Fruit fly (Drosophila melanogaster) whole organism, embryonic: Measurements from ENCODE around the gene CG5835.

Experiments
- Ada2b ChIP-seq: fragments of 200-800 bp; sonication (Bioruptor generic); IDR thresholded peaks from 2 replicates; pipeline ENCODE4 v1.3.6; 2022; ENCODE audit warnings: missing biosample characterization, missing genetic modification characterization
- Atf3 ChIP-seq: fragments of 200-800 bp; sonication (Bioruptor generic); optimal IDR thresholded peaks from 3 replicates; lab custom pipeline; 2016; ENCODE audit warnings: missing biosample characterization, missing genetic modification characterization
- B-H1 ChIP-seq: fragments of 200-800 bp; sonication (Bioruptor generic); IDR thresholded peaks from 3 replicates; pipeline ENCODE4 v1.3.6; 2022; ENCODE audit warnings: missing biosample characterization, missing genetic modification characterization
- CG1024 ChIP-seq: fragments of 200-800 bp; sonication (Bioruptor generic); IDR thresholded peaks from 2 replicates; pipeline ENCODE4 v1.3.6; 2022; ENCODE audit warnings: missing biosample characterization, missing genetic modification characterization
- CG10267 ChIP-seq: fragments of 200-800 bp; sonication (Bioruptor generic); optimal IDR thresholded peaks from 2 replicates; lab custom pipeline; 2018; ENCODE audit warnings: missing biosample characterization, mild to moderate bottlenecking, missing genetic modification characterization, moderate library complexity
- CG12104 ChIP-seq: fragments of 200-800 bp; sonication (Bioruptor generic); optimal IDR thresholded peaks from 3 replicates; lab custom pipeline; 2016; ENCODE audit warnings: missing biosample characterization, missing genetic modification characterization
- CG13123 ChIP-seq: fragments of 200-800 bp; sonication (Bioruptor generic); optimal IDR thresholded peaks from 2 replicates; lab custom pipeline; 2016; ENCODE audit warnings: missing biosample characterization, missing genetic modification characterization
- CG14014 ChIP-seq: fragments of 200-800 bp; sonication (Bioruptor generic); IDR thresholded peaks from 2 replicates; pipeline ENCODE4 v1.3.6; 2022; ENCODE audit warnings: missing biosample characterization, missing genetic modification characterization
- CG14710 ChIP-seq: fragments of 200-800 bp; sonication (Bioruptor generic); optimal IDR thresholded peaks from 3 replicates; lab custom pipeline; 2019; ENCODE audit warnings: missing biosample characterization, mild to moderate bottlenecking, missing genetic modification characterization, moderate library complexity
- CG15479 ChIP-seq: fragments of 200-800 bp; sonication (Bioruptor generic); optimal IDR thresholded peaks from 3 replicates; lab custom pipeline; 2019; ENCODE audit warnings: missing biosample characterization, mild to moderate bottlenecking, missing genetic modification characterization, moderate library complexity
- CG15514 ChIP-seq: fragments of 200-800 bp; sonication (Bioruptor generic); optimal IDR thresholded peaks from 3 replicates; lab custom pipeline; 2017; ENCODE audit warnings: missing biosample characterization, missing genetic modification characterization, mild to moderate bottlenecking, moderate library complexity, missing genetic modification reagents
- CG1602 ChIP-seq: fragments of 200-800 bp; sonication (Bioruptor generic); optimal IDR thresholded peaks from 3 replicates; lab custom pipeline; 2016; ENCODE audit warnings: missing biosample characterization, missing genetic modification characterization
- CG1647 ChIP-seq: fragments of 200-800 bp; sonication (Bioruptor generic); optimal IDR thresholded peaks from 3 replicates; lab custom pipeline; 2016; ENCODE audit warnings: missing biosample characterization, missing genetic modification characterization
- CG16863 ChIP-seq: fragments of 200-800 bp; sonication (Bioruptor generic); optimal IDR thresholded peaks from 3 replicates; lab custom pipeline; 2016; ENCODE audit warnings: missing biosample characterization, missing genetic modification characterization
- CG2116 ChIP-seq: fragments of 200-800 bp; sonication (Bioruptor generic); optimal IDR thresholded peaks from 3 replicates; lab custom pipeline; 2018; ENCODE audit warnings: missing biosample characterization, mild to moderate bottlenecking, missing genetic modification characterization
- CG2199 ChIP-seq: fragments of 200-800 bp; sonication (Bioruptor generic); IDR thresholded peaks from 3 replicates; pipeline ENCODE4 v1.3.6; 2022; ENCODE audit warnings: missing biosample characterization, missing genetic modification characterization
- CG2678 ChIP-seq: fragments of 200-800 bp; sonication (Bioruptor generic); optimal IDR thresholded peaks from 3 replicates; lab custom pipeline; 2019; ENCODE audit warnings: missing biosample characterization, mild to moderate bottlenecking, missing genetic modification characterization, moderate library complexity
- CG30431 ChIP-seq: fragments of 200-800 bp; sonication (Bioruptor generic); optimal IDR thresholded peaks from 2 replicates; lab custom pipeline; 2017; ENCODE audit warnings: missing biosample characterization, missing genetic modification characterization
- CG32772 ChIP-seq: fragments of 200-800 bp; sonication (Bioruptor generic); IDR thresholded peaks from 2 replicates; pipeline ENCODE4 v1.3.6; 2022; ENCODE audit warnings: missing biosample characterization, missing genetic modification characterization
- CG4360 ChIP-seq: fragments of 200-800 bp; sonication (Bioruptor generic); IDR thresholded peaks from 2 replicates; pipeline ENCODE4 v1.3.6; 2022; ENCODE audit warnings: missing biosample characterization, missing genetic modification characterization
- CG4730 ChIP-seq: fragments of 200-800 bp; sonication (Bioruptor generic); IDR thresholded peaks from 2 replicates; pipeline ENCODE4 v1.3.6; 2022; ENCODE audit warnings: missing biosample characterization, missing genetic modification characterization
- CG5245 ChIP-seq: fragments of 200-800 bp; sonication (Bioruptor generic); optimal IDR thresholded peaks from 3 replicates; lab custom pipeline; 2016; ENCODE audit warnings: missing biosample characterization, missing genetic modification characterization
- CG7839 ChIP-seq: fragments of 200-800 bp; sonication (Bioruptor generic); optimal IDR thresholded peaks from 3 replicates; lab custom pipeline; 2018; ENCODE audit warnings: missing biosample characterization, mild to moderate bottlenecking, missing genetic modification characterization, moderate library complexity
- CG7987 ChIP-seq: fragments of 200-800 bp; sonication (Bioruptor generic); optimal IDR thresholded peaks from 2 replicates; lab custom pipeline; 2018; ENCODE audit warnings: missing biosample characterization, mild to moderate bottlenecking, missing genetic modification characterization, moderate library complexity
- CG8478 ChIP-seq: fragments of >200 bp; optimal IDR thresholded peaks from 2 replicates; lab custom pipeline; 2018
- CG9215 ChIP-seq: fragments of 200-800 bp; sonication (Bioruptor generic); IDR thresholded peaks from 2 replicates; pipeline ENCODE4 v1.3.6; 2022; ENCODE audit warnings: missing biosample characterization, missing genetic modification characterization
- CG9727 ChIP-seq: fragments of 200-800 bp; sonication (Bioruptor generic); optimal IDR thresholded peaks from 3 replicates; lab custom pipeline; 2017; ENCODE audit warnings: missing biosample characterization, mild to moderate bottlenecking, missing genetic modification characterization
- Dfd ChIP-seq, 2 experiments: fragments of >200 bp; optimal IDR thresholded peaks; 2 replicates each; lab custom pipeline; 2017; ENCODE audit warnings: missing biosample characterization in 2 of 2, missing genetic modification characterization in 2 of 2
- HmgD ChIP-seq: fragments of 200-800 bp; sonication (Bioruptor generic); optimal IDR thresholded peaks from 3 replicates; lab custom pipeline; 2016; ENCODE audit warnings: missing biosample characterization, missing genetic modification characterization
- Jarid2 ChIP-seq: fragments of 200-800 bp; sonication (Bioruptor generic); optimal IDR thresholded peaks from 3 replicates; lab custom pipeline; 2017; ENCODE audit warnings: mild to moderate bottlenecking, missing biosample characterization, missing genetic modification reagents, missing genetic modification characterization
- Lhr ChIP-seq: fragments of 200-800 bp; sonication (Bioruptor generic); optimal IDR thresholded peaks from 3 replicates; lab custom pipeline; 2017; ENCODE audit warnings: mild to moderate bottlenecking, missing biosample characterization, missing genetic modification reagents, missing genetic modification characterization
- Lim3 ChIP-seq: fragments of 200-800 bp; sonication (Bioruptor generic); IDR thresholded peaks from 2 replicates; pipeline ENCODE4 v1.3.6; 2022; ENCODE audit warnings: missing biosample characterization, missing genetic modification characterization
- Max ChIP-seq: fragments of 200-800 bp; sonication (Bioruptor generic); optimal IDR thresholded peaks from 2 replicates; lab custom pipeline; 2016; ENCODE audit warnings: missing biosample characterization, mild to moderate bottlenecking, missing genetic modification characterization
- Opbp ChIP-seq: fragments of 200-800 bp; sonication (Bioruptor generic); IDR thresholded peaks from 3 replicates; pipeline ENCODE4 v1.3.6; 2022; ENCODE audit warnings: missing biosample characterization, missing genetic modification characterization; ENCODE audit not compliant: partially characterized antibody
- Side ChIP-seq: fragments of 200-800 bp; sonication (Bioruptor generic); optimal IDR thresholded peaks from 2 replicates; lab custom pipeline; 2016; ENCODE audit warnings: missing biosample characterization, missing genetic modification characterization
- bcd ChIP-seq: fragments of 200-800 bp; sonication (Bioruptor generic); optimal IDR thresholded peaks from 2 replicates; lab custom pipeline; 2017; ENCODE audit warnings: missing biosample characterization, mild to moderate bottlenecking, missing genetic modification characterization
- cad ChIP-seq: fragments of >200 bp; optimal IDR thresholded peaks from 2 replicates; lab custom pipeline; 2017; ENCODE audit warnings: missing biosample characterization, missing genetic modification characterization
- chn ChIP-seq: fragments of 200-800 bp; sonication (Bioruptor generic); optimal IDR thresholded peaks from 2 replicates; lab custom pipeline; 2016; ENCODE audit warnings: missing biosample characterization, missing genetic modification characterization
- dimm ChIP-seq: fragments of 200-800 bp; sonication (Bioruptor generic); IDR thresholded peaks from 2 replicates; pipeline ENCODE4 v1.3.6; 2022; ENCODE audit warnings: missing biosample characterization, missing genetic modification characterization
- dysf ChIP-seq: fragments of 200-800 bp; sonication (Bioruptor generic); IDR thresholded peaks from 3 replicates; pipeline ENCODE4 v1.3.6; 2022; ENCODE audit warnings: missing biosample characterization, missing genetic modification characterization
- gfzf ChIP-seq: fragments of 200-800 bp; sonication (Bioruptor generic); optimal IDR thresholded peaks from 2 replicates; lab custom pipeline; 2016; ENCODE audit warnings: missing biosample characterization, mild to moderate bottlenecking, missing genetic modification characterization, moderate library complexity
- hkb ChIP-seq, 2 experiments: fragments of 200-800 bp in 1 of 2; fragments of >200 bp in 1 of 2; sonication (Bioruptor generic) in 1 of 2; IDR thresholded peaks in 1 of 2; optimal IDR thresholded peaks in 1 of 2; 2 replicates each; pipeline versions ENCODE4 v1.3.6 to Lab custom; 2017 to 2022; ENCODE audit warnings: missing biosample characterization in 1 of 2, missing genetic modification characterization in 1 of 2
- nerfin-1 ChIP-seq: fragments of 200-800 bp; sonication (Bioruptor generic); optimal IDR thresholded peaks from 3 replicates; lab custom pipeline; 2019; ENCODE audit warnings: missing biosample characterization, mild to moderate bottlenecking, missing genetic modification characterization, moderate library complexity
- odd ChIP-seq: fragments of 200-800 bp; sonication (Bioruptor generic); optimal IDR thresholded peaks from 2 replicates; lab custom pipeline; 2017; ENCODE audit warnings: missing biosample characterization, mild to moderate bottlenecking, missing genetic modification characterization
- prd ChIP-seq, 3 experiments: fragments of >200 bp in 2 of 3; fragments of 200-800 bp in 1 of 3; sonication (Bioruptor generic) in 1 of 3; optimal IDR thresholded peaks in 2 of 3; IDR thresholded peaks in 1 of 3; 2 replicates in 2 of 3; 3 replicates in 1 of 3; pipeline versions ENCODE4 v1.3.6 to Lab custom; 2017 to 2022; ENCODE audit warnings: missing biosample characterization in 1 of 3, missing genetic modification characterization in 1 of 3
- rib ChIP-seq: fragments of 200-800 bp; sonication (Bioruptor generic); IDR thresholded peaks from 2 replicates; pipeline ENCODE4 v1.3.6; 2022; ENCODE audit warnings: missing biosample characterization, missing genetic modification characterization
- row ChIP-seq: fragments of 200-800 bp; sonication (Bioruptor generic); IDR thresholded peaks from 3 replicates; pipeline ENCODE4 v1.3.6; 2022; ENCODE audit warnings: missing biosample characterization, missing genetic modification characterization
- sd ChIP-seq: fragments of 200-800 bp; sonication (Bioruptor generic); optimal IDR thresholded peaks from 3 replicates; lab custom pipeline; 2018; ENCODE audit warnings: missing biosample characterization, mild to moderate bottlenecking, missing genetic modification characterization, moderate library complexity
- sens-2 ChIP-seq: fragments of 200-800 bp; sonication (Bioruptor generic); IDR thresholded peaks from 2 replicates; pipeline ENCODE4 v1.3.6; 2022; ENCODE audit warnings: missing biosample characterization, missing genetic modification characterization
- trem ChIP-seq: fragments of 200-800 bp; optimal IDR thresholded peaks from 3 replicates; lab custom pipeline; 2019; ENCODE audit warnings: missing biosample characterization, mild to moderate bottlenecking, missing genetic modification characterization, moderate library complexity

The CG5835 gene

DNA sequence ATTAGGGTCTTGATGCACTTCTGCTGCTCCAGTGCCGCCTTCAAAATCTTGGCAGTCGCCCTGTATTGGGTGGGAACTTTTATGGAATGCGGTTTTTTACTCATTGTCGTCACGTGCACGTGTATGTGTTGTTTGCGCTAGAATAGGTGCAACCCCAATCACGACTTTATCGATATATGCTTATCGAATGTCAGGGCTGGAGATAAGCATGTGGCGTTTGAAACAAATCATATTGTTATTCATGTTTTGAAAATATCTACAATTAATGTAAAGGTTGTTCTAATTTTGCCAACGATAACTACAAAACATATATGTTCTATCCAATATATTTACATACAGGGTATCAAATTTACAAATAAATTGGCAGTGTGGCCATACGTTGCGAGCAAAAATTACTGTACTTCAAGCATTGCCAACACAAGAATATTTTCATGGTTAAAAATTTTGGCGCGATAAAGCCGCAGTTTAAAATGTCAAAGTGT, 8.7 kb upstream of the CG5835 start, which contains the start of the genes CG42359 and Nsun5 (continued):
- TF ChIP-seq CG4360 (GFP tag; lab: Robert Waterston, UW) (peak; percentile 57; the same call in 1 of the 2 replicates), CG14710 (tag; lab: Kevin White, UChicago) (peak; percentile 96), trem (peak; percentile 95), sens-2 (peak; percentile 80), CG30431 (GFP tag; lab: Kevin White, UChicago) (peak; percentile 70), CG7987 (GFP tag; lab: Kevin White, UChicago) (peak; percentile 87), CG10267 (tag; lab: Kevin White, UChicago) (peak; percentile 92), Lhr (peak; percentile 88), CG15479 (GFP tag; lab: Kevin White, UChicago) (peak; percentile 82), odd (peak; percentile 7), chn (peak; percentile 94), nerfin-1 (tag; lab: Kevin White, UChicago) (peak; percentile 87), row (GFP tag; lab: Robert Waterston, UW) (peak; percentile 96), CG32772 (GFP tag; lab: Robert Waterston, UW) (peak; percentile 84), prd (optimal IDR thresholded peaks at IDR 0.05; lab: Kevin White, UChicago) (no peak), prd (GFP tag; IDR thresholded peaks at IDR 0.05; lab: Robert Waterston, UW) (peak; percentile 95), Jarid2 (GFP tag; lab: Kevin White, UChicago) (peak; percentile 33), hkb (optimal IDR thresholded peaks at IDR 0.05; lab: Kevin White, UChicago) (peak; percentile 94), hkb (GFP tag; IDR thresholded peaks at IDR 0.05; lab: Robert Waterston, UW) (peak; percentile 88), CG12104 (GFP tag; lab: Kevin White, UChicago) (peak; percentile 78), CG9215 (GFP tag; lab: Robert Waterston, UW) (peak; percentile 100), B-H1 (peak; percentile 85), CG5245 (GFP tag; lab: Kevin White, UChicago) (peak; percentile 79), HmgD (GFP tag; lab: Kevin White, UChicago) (peak; percentile 95), CG2199 (GFP tag; lab: Robert Waterston, UW) (peak; percentile 81; the same call in 2 of the 3 replicates), Dfd (GFP tag; optimal IDR thresholded peaks at IDR 0.05; lab: Kevin White, UChicago) (no peak), sd (tag; lab: Kevin White, UChicago) (peak; percentile 99), CG13123 (GFP tag; lab: Kevin White, UChicago) (peak; percentile 83), CG1647 (GFP tag; lab: Kevin White, UChicago) (peak; percentile 90), CG4730 (GFP tag; lab: Robert Waterston, UW) (peak; percentile 83), CG16863 (peak; percentile 86), dysf (peak; percentile 87), Max (GFP tag; lab: Kevin White, UChicago) (peak; percentile 97), CG15514 (GFP tag; lab: Kevin White, UChicago) (peak; percentile 92), bcd (GFP tag; lab: Kevin White, UChicago) (peak; percentile 87), Lim3 (GFP tag; lab: Robert Waterston, UW) (no peak), Side (GFP tag; lab: Kevin White, UChicago) (peak; percentile 91), rib (no peak; the same call in 1 of the 2 replicates), CG8478 (lab: Kevin White, UChicago) (no peak), Atf3 (peak; percentile 82), CG1024 (GFP tag; lab: Robert Waterston, UW) (peak; percentile 84), CG2678 (tag; lab: Kevin White, UChicago) (peak; percentile 89), gfzf (GFP tag; lab: Kevin White, UChicago) (peak; percentile 88), CG7839 (tag; lab: Kevin White, UChicago) (peak; percentile 83), cad (no peak), CG1602 (GFP tag; lab: Kevin White, UChicago) (peak; percentile 87), Ada2b (GFP tag; lab: Robert Waterston, UW) (peak; percentile 89), dimm (GFP tag; lab: Robert Waterston, UW) (peak; percentile 51; the same call in 1 of the 2 replicates), CG14014 (GFP tag; lab: Robert Waterston, UW) (peak; percentile 90), CG9727 (peak; percentile 91), CG2116 (GFP tag; lab: Kevin White, UChicago) (peak; percentile 92), Opbp (GFP tag; lab: Robert Waterston, UW) (peak; percentile 82)
